Worm (Caenorhabditis elegans) whole organism, midembryonic: ENCODE results near the gene C46F9.5.

ENCODE experiments used
- T22C8.4 ChIP-seq: fragments of 200-800 bp; sonication (Bioruptor generic); IDR thresholded peaks from 2 replicates; pipeline ENCODE4 v1.3.6; 2022; ENCODE audit warnings: missing genetic modification characterization, missing compliant biosample characterization
- klf-2 ChIP-seq: fragments of 200-800 bp; sonication (Bioruptor generic); conservative IDR thresholded peaks from 2 replicates; pipeline ENCODE4 v1.3.6; 2022; ENCODE audit warnings: missing genetic modification reagents, missing genetic modification characterization, missing compliant biosample characterization
- ref-1 ChIP-seq: fragments of 200-800 bp; sonication (Bioruptor generic); conservative IDR thresholded peaks from 2 replicates; pipeline ENCODE4 v1.3.6; 2022; ENCODE audit warnings: missing genetic modification reagents, missing genetic modification characterization, missing compliant biosample characterization
- ztf-23 ChIP-seq: fragments of 200-800 bp; sonication (Bioruptor generic); IDR thresholded peaks from 2 replicates; pipeline ENCODE4 v1.3.6; 2022; ENCODE audit warnings: missing genetic modification reagents, missing genetic modification characterization, missing compliant biosample characterization
- ztf-29 ChIP-seq: fragments of 200-800 bp; sonication (Bioruptor generic); IDR thresholded peaks from 2 replicates; pipeline ENCODE4 v1.3.6; 2022; ENCODE audit warnings: missing genetic modification reagents, missing genetic modification characterization, missing compliant biosample characterization

DNA sequence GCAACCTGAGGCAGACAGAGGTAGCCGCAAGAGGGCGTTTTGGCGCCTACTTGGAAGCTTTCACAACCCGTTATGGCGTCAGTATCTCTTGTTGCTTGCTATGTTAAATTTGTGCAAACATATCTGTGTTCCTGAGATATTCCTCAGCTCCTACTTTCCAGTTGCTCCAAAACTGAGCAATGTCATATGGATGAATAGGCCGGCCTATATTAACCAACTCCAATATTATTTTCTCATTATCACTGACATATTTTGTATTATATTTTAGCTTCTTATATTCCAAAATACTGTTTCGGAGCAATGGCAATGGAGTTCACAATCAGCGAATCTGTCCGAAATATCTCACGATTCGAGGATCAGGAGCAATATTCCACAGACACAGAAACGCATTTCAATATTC lies 19.7 kb upstream of the C46F9.5 start, which contains the start of gene math-13:
- TF ChIP-seq klf-2 (GFP tag; lab: Robert Waterston, UW) (no peak), ref-1 (GFP tag; lab: Robert Waterston, UW) (no peak), T22C8.4 (GFP tag; lab: Robert Waterston, UW) (no peak), ztf-23 (no peak), ztf-29 (GFP tag; lab: Robert Waterston, UW) (no peak)
